Fruit fly (Drosophila melanogaster) whole organism, embryonic: Measurements from ENCODE around the gene CG32816.

Experiments used
- Atf-2 ChIP-seq: fragments of 200-800 bp; sonication (Bioruptor generic); optimal IDR thresholded peaks from 2 replicates; lab custom pipeline; 2016; ENCODE audit warnings: missing biosample characterization, missing genetic modification characterization
- CG10267 ChIP-seq: fragments of 200-800 bp; sonication (Bioruptor generic); optimal IDR thresholded peaks from 2 replicates; lab custom pipeline; 2018; ENCODE audit warnings: missing biosample characterization, mild to moderate bottlenecking, missing genetic modification characterization, moderate library complexity
- CG12219 ChIP-seq: fragments of 200-800 bp; sonication (Bioruptor generic); optimal IDR thresholded peaks from 3 replicates; lab custom pipeline; 2018; ENCODE audit warnings: missing biosample characterization, mild to moderate bottlenecking, missing genetic modification characterization
- CG12236 ChIP-seq: fragments of 200-800 bp; sonication (Bioruptor generic); optimal IDR thresholded peaks from 2 replicates; lab custom pipeline; 2016; ENCODE audit warnings: missing biosample characterization, missing genetic modification characterization
- CG12391 ChIP-seq: fragments of 200-800 bp; sonication (Bioruptor generic); optimal IDR thresholded peaks from 3 replicates; lab custom pipeline; 2018; ENCODE audit warnings: missing biosample characterization, mild to moderate bottlenecking, missing genetic modification characterization, moderate library complexity
- CG15011 ChIP-seq: fragments of 200-800 bp; sonication (Bioruptor generic); optimal IDR thresholded peaks from 3 replicates; lab custom pipeline; 2018; ENCODE audit warnings: missing biosample characterization, mild to moderate bottlenecking, missing genetic modification characterization
- CG1603 ChIP-seq: fragments of 200-800 bp; sonication (Bioruptor generic); optimal IDR thresholded peaks from 2 replicates; lab custom pipeline; 2019; ENCODE audit warnings: missing biosample characterization, mild to moderate bottlenecking, missing genetic modification characterization, moderate library complexity
- CG17385 ChIP-seq: fragments of 200-800 bp; sonication (Bioruptor generic); optimal IDR thresholded peaks from 3 replicates; lab custom pipeline; 2018; ENCODE audit warnings: missing biosample characterization, mild to moderate bottlenecking, missing genetic modification characterization
- CG18619 ChIP-seq: fragments of 200-800 bp; sonication (Bioruptor generic); optimal IDR thresholded peaks from 3 replicates; lab custom pipeline; 2017; ENCODE audit warnings: missing biosample characterization, mild to moderate bottlenecking, missing genetic modification characterization
- CG2116 ChIP-seq: fragments of 200-800 bp; sonication (Bioruptor generic); optimal IDR thresholded peaks from 3 replicates; lab custom pipeline; 2018; ENCODE audit warnings: missing biosample characterization, mild to moderate bottlenecking, missing genetic modification characterization
- CG2120 ChIP-seq: fragments of 200-800 bp; sonication (Bioruptor generic); optimal IDR thresholded peaks from 3 replicates; lab custom pipeline; 2016; ENCODE audit warnings: missing biosample characterization, missing genetic modification characterization
- CG2202 ChIP-seq: fragments of 200-800 bp; sonication (Bioruptor generic); optimal IDR thresholded peaks from 2 replicates; lab custom pipeline; 2018; ENCODE audit warnings: missing biosample characterization, mild to moderate bottlenecking, missing genetic modification characterization
- CG3847 ChIP-seq: fragments of 200-800 bp; sonication (Bioruptor generic); IDR thresholded peaks from 2 replicates; pipeline ENCODE4 v1.3.6; 2022; ENCODE audit warnings: missing biosample characterization, missing genetic modification characterization
- CG4282 ChIP-seq: fragments of 200-800 bp; sonication (Bioruptor generic); optimal IDR thresholded peaks from 2 replicates; lab custom pipeline; 2016; ENCODE audit warnings: missing biosample characterization, missing genetic modification characterization
- CG43689 ChIP-seq: fragments of 200-800 bp; sonication (Bioruptor generic); IDR thresholded peaks from 2 replicates; pipeline ENCODE4 v1.3.6; 2022; ENCODE audit warnings: missing biosample characterization, missing genetic modification characterization
- CG5953 ChIP-seq: fragments of 200-800 bp; sonication (Bioruptor generic); IDR thresholded peaks from 2 replicates; pipeline ENCODE4 v1.3.6; 2022; ENCODE audit warnings: missing biosample characterization, missing genetic modification characterization
- CG6254 ChIP-seq: fragments of 200-800 bp; sonication (Bioruptor generic); optimal IDR thresholded peaks from 3 replicates; lab custom pipeline; 2017; ENCODE audit warnings: mild to moderate bottlenecking, missing biosample characterization, missing genetic modification reagents, missing genetic modification characterization
- CG8478 ChIP-seq: fragments of >200 bp; optimal IDR thresholded peaks from 2 replicates; lab custom pipeline; 2018
- D ChIP-seq, 2 experiments: fragments of 200-800 bp in 1 of 2; fragments of >200 bp in 1 of 2; sonication (Bioruptor generic) in 1 of 2; optimal IDR thresholded peaks; 2 replicates in 1 of 2; 3 replicates in 1 of 2; lab custom pipeline; 2017; ENCODE audit warnings: mild to moderate bottlenecking in 1 of 2, missing biosample characterization in 1 of 2, missing genetic modification characterization in 1 of 2, missing genetic modification reagents in 1 of 2
- Dek ChIP-seq: fragments of 200-800 bp; sonication (Bioruptor generic); optimal IDR thresholded peaks from 3 replicates; lab custom pipeline; 2019; ENCODE audit warnings: missing biosample characterization, mild to moderate bottlenecking, missing genetic modification characterization, moderate library complexity
- HHEX ChIP-seq: fragments of 200-800 bp; sonication (Bioruptor generic); optimal IDR thresholded peaks from 3 replicates; lab custom pipeline; 2017; ENCODE audit warnings: missing biosample characterization, mild to moderate bottlenecking, missing genetic modification characterization, missing genetic modification reagents
- HmgZ ChIP-seq: fragments of 200-800 bp; sonication (Bioruptor generic); optimal IDR thresholded peaks from 2 replicates; lab custom pipeline; 2018; ENCODE audit warnings: missing biosample characterization, mild to moderate bottlenecking, missing genetic modification characterization
- Kr ChIP-seq: fragments of 200-800 bp; sonication (Bioruptor generic); optimal IDR thresholded peaks from 2 replicates; lab custom pipeline; 2017; ENCODE audit warnings: missing biosample characterization, mild to moderate bottlenecking, missing genetic modification characterization
- MBD-R2 ChIP-seq: fragments of 200-800 bp; sonication (Bioruptor generic); IDR thresholded peaks from 2 replicates; pipeline ENCODE4 v1.3.6; 2022; ENCODE audit warnings: missing biosample characterization, missing genetic modification characterization
- Stat92E ChIP-seq, 3 experiments: fragments of >200 bp in 2 of 3; fragments of 200-800 bp in 1 of 3; sonication (Bioruptor generic) in 1 of 3; optimal IDR thresholded peaks; 2 replicates each; lab custom pipeline; 2017 to 2019; ENCODE audit warnings: missing biosample characterization in 3 of 3, missing genetic modification characterization in 3 of 3, mild to moderate bottlenecking in 1 of 3, moderate library complexity in 1 of 3
- Trl ChIP-seq, 3 experiments: fragments of >200 bp in 2 of 3; fragments of 200-800 bp in 1 of 3; sonication (Bioruptor generic) in 1 of 3; optimal IDR thresholded peaks; 2 replicates in 1 of 3; 3 replicates in 2 of 3; lab custom pipeline; 2016 to 2017; ENCODE audit warnings: missing biosample characterization in 1 of 3, missing genetic modification characterization in 1 of 3
- Xbp1 ChIP-seq: fragments of 200-800 bp; sonication (Bioruptor generic); optimal IDR thresholded peaks from 3 replicates; lab custom pipeline; 2016; ENCODE audit warnings: missing biosample characterization, mild to moderate bottlenecking, missing genetic modification characterization
- Xrp1 ChIP-seq: fragments of 200-800 bp; sonication (Bioruptor generic); IDR thresholded peaks from 2 replicates; pipeline ENCODE4 v1.3.6; 2022; ENCODE audit warnings: missing biosample characterization, missing genetic modification characterization
- ab ChIP-seq: fragments of 200-800 bp; sonication (Bioruptor generic); optimal IDR thresholded peaks from 2 replicates; lab custom pipeline; 2016; ENCODE audit warnings: missing biosample characterization, missing genetic modification characterization
- ac ChIP-seq: fragments of 200-800 bp; sonication (Bioruptor generic); optimal IDR thresholded peaks from 3 replicates; lab custom pipeline; 2017; ENCODE audit warnings: missing biosample characterization, mild to moderate bottlenecking, missing genetic modification characterization
- bigmax ChIP-seq: fragments of 200-800 bp; sonication (Bioruptor generic); optimal IDR thresholded peaks from 2 replicates; lab custom pipeline; 2018; ENCODE audit warnings: missing biosample characterization, mild to moderate bottlenecking, missing genetic modification characterization
- cad ChIP-seq: fragments of >200 bp; optimal IDR thresholded peaks from 2 replicates; lab custom pipeline; 2017; ENCODE audit warnings: missing biosample characterization, missing genetic modification characterization
- chif ChIP-seq, 2 experiments: fragments of 200-800 bp; sonication (Bioruptor generic); optimal IDR thresholded peaks; 3 replicates each; lab custom pipeline; 2016; ENCODE audit warnings: missing biosample characterization in 2 of 2, missing genetic modification characterization in 2 of 2
- crc ChIP-seq: fragments of 200-800 bp; sonication (Bioruptor generic); optimal IDR thresholded peaks from 2 replicates; lab custom pipeline; 2016; ENCODE audit warnings: missing biosample characterization, missing genetic modification characterization
- fd3F ChIP-seq: fragments of 200-800 bp; sonication (Bioruptor generic); optimal IDR thresholded peaks from 2 replicates; lab custom pipeline; 2018; ENCODE audit warnings: missing biosample characterization, mild to moderate bottlenecking, missing genetic modification characterization, moderate library complexity
- fd96Cb ChIP-seq: fragments of 200-800 bp; sonication (Bioruptor generic); optimal IDR thresholded peaks from 2 replicates; lab custom pipeline; 2018; ENCODE audit warnings: missing biosample characterization, mild to moderate bottlenecking, missing genetic modification characterization, moderate library complexity
- gro ChIP-seq: fragments of 200-800 bp; sonication (Bioruptor generic); optimal IDR thresholded peaks from 2 replicates; lab custom pipeline; 2016; ENCODE audit warnings: missing biosample characterization, missing genetic modification characterization
- hb ChIP-seq: fragments of 200-800 bp; sonication (Bioruptor generic); IDR thresholded peaks from 3 replicates; pipeline ENCODE4 v1.3.6; 2022; ENCODE audit warnings: missing biosample characterization, missing genetic modification characterization; ENCODE audit not compliant: partially characterized antibody
- jigr1 ChIP-seq: fragments of 200-800 bp; sonication (Bioruptor generic); IDR thresholded peaks from 3 replicates; pipeline ENCODE4 v1.3.6; 2022; ENCODE audit warnings: missing biosample characterization, missing genetic modification characterization
- kni ChIP-seq: fragments of 200-800 bp; sonication (Bioruptor generic); optimal IDR thresholded peaks from 3 replicates; lab custom pipeline; 2017; ENCODE audit warnings: mild to moderate bottlenecking, missing biosample characterization, missing genetic modification reagents, missing genetic modification characterization
- lbe ChIP-seq: fragments of 200-800 bp; sonication (Bioruptor generic); optimal IDR thresholded peaks from 2 replicates; lab custom pipeline; 2016; ENCODE audit warnings: missing biosample characterization, mild to moderate bottlenecking, missing genetic modification characterization
- salm ChIP-seq: fragments of 200-800 bp; sonication (Bioruptor generic); optimal IDR thresholded peaks from 2 replicates; lab custom pipeline; 2018; ENCODE audit warnings: missing biosample characterization, mild to moderate bottlenecking, missing genetic modification characterization
- tll ChIP-seq, 2 experiments: fragments of 200-800 bp in 1 of 2; fragments of >200 bp in 1 of 2; sonication (Bioruptor generic) in 1 of 2; optimal IDR thresholded peaks; 2 replicates each; lab custom pipeline; 2017 to 2019; ENCODE audit warnings: missing biosample characterization in 2 of 2, missing genetic modification characterization in 2 of 2, mild to moderate bottlenecking in 1 of 2, moderate library complexity in 1 of 2
- yki ChIP-seq: fragments of >200 bp; optimal IDR thresholded peaks from 3 replicates; lab custom pipeline; 2018
- z ChIP-seq: fragments of 200-800 bp; sonication (Bioruptor generic); IDR thresholded peaks from 3 replicates; pipeline ENCODE4 v1.3.6; 2022; ENCODE audit warnings: missing biosample characterization, missing genetic modification characterization
- zen ChIP-seq: fragments of 200-800 bp; sonication (Bioruptor generic); optimal IDR thresholded peaks from 3 replicates; lab custom pipeline; 2018; ENCODE audit warnings: missing biosample characterization, mild to moderate bottlenecking, missing genetic modification characterization, moderate library complexity
- zen2 ChIP-seq: fragments of 200-800 bp; sonication (Bioruptor generic); IDR thresholded peaks from 3 replicates; pipeline ENCODE4 v1.3.6; 2022; ENCODE audit warnings: missing biosample characterization, missing genetic modification characterization; ENCODE audit not compliant: partially characterized antibody

Gene CG32816

dm6 chrX:379527-379926 lies 91.0 kb downstream of the CG32816 start (continued):
- TF ChIP-seq Atf-2 (GFP tag; lab: Kevin White, UChicago) (no peak), CG8478 (lab: Kevin White, UChicago) (no peak), hb (GFP tag; lab: Robert Waterston, UW) (no peak)

- TF ChIP-seq CG2202 (tag; lab: Kevin White, UChicago) (no peak), CG12391 (tag; lab: Kevin White, UChicago) (no peak), CG10267 (tag; lab: Kevin White, UChicago) (no peak), Xbp1 (no peak), MBD-R2 (GFP tag; lab: Robert Waterston, UW) (no peak), CG12219 (no peak), fd96Cb (tag; lab: Kevin White, UChicago) (no peak), CG6254 (no peak), HmgZ (tag; lab: Kevin White, UChicago) (no peak)
Observed at dm6 chrX:378341-378740, 92.2 kb downstream of the CG32816 start.

dm6 chrX:377388-377787 lies 93.1 kb downstream of the CG32816 start:
- TF ChIP-seq crc (GFP tag; lab: Kevin White, UChicago) (no peak), CG3847 (GFP tag; lab: Robert Waterston, UW) (no peak), Dek (tag; lab: Kevin White, UChicago) (no peak), CG2116 (no peak), Xrp1 (GFP tag; lab: Robert Waterston, UW) (no peak), CG5953 (GFP tag; lab: Robert Waterston, UW) (no peak), CG2120 (GFP tag; lab: Kevin White, UChicago) (no peak), fd3F (GFP tag; lab: Kevin White, UChicago) (no peak), CG12236 (no peak), yki (no peak), CG4282 (no peak), cad (GFP tag; lab: Kevin White, UChicago) (peak; percentile 78), CG17385 (no peak), CG15011 (GFP tag; lab: Kevin White, UChicago) (no peak), Stat92E (GFP tag; optimal IDR thresholded peaks at IDR 0.05; lab: Kevin White, UChicago) (no peak), Kr (GFP tag; lab: Kevin White, UChicago) (no peak), D (optimal IDR thresholded peaks at IDR 0.05; lab: Kevin White, UChicago) (no peak), D (GFP tag; optimal IDR thresholded peaks at IDR 0.05; lab: Kevin White, UChicago) (no peak), zen (peak; percentile 38), CG43689 (GFP tag; lab: Robert Waterston, UW) (no peak), tll (GFP tag; optimal IDR thresholded peaks at IDR 0.05; lab: Kevin White, UChicago) (peak in 1 of 2 experiments; percentile 52)

- TF ChIP-seq bigmax (GFP tag; lab: Kevin White, UChicago), result no peak
- TF ChIP-seq zen2 (GFP tag; lab: Robert Waterston, UW), result no peak
- TF ChIP-seq ab, result no peak
- no peak for TF ChIP-seq jigr1
- TF ChIP-seq HHEX (GFP tag; lab: Kevin White, UChicago), result no peak
- peak; percentile 14 for TF ChIP-seq zen
- no peak for TF ChIP-seq lbe (GFP tag; lab: Kevin White, UChicago)
- no peak for TF ChIP-seq CG18619 (GFP tag; lab: Kevin White, UChicago)
- TF ChIP-seq ac (GFP tag; lab: Kevin White, UChicago), result peak; percentile 98
- TF ChIP-seq CG1603 (tag; lab: Kevin White, UChicago), result no peak
- TF ChIP-seq kni (GFP tag; lab: Kevin White, UChicago), result no peak
- peak in 1 of 2 experiments; percentile 15 for TF ChIP-seq Trl (optimal IDR thresholded peaks at IDR 0.05; lab: Kevin White, UChicago)
- no peak for TF ChIP-seq Trl (GFP tag; optimal IDR thresholded peaks at IDR 0.05; lab: Kevin White, UChicago)
- no peak for TF ChIP-seq chif (GFP tag; optimal IDR thresholded peaks at IDR 0.05; lab: Kevin White, UChicago)
- no peak for TF ChIP-seq gro (GFP tag; lab: Kevin White, UChicago)
- no peak for TF ChIP-seq salm (tag; lab: Kevin White, UChicago)
- TF ChIP-seq z (GFP tag; lab: Robert Waterston, UW), result peak; percentile 90
Observed at dm6 chrX:369645-370174, 100.8 kb downstream of the CG32816 start, which contains the start of gene ac. Gene ac (plus strand): TSS chrX:370031.
